Fruit fly (Drosophila melanogaster): ENCODE results near the gene mRpL9.

The mRpL9 gene

DNA sequence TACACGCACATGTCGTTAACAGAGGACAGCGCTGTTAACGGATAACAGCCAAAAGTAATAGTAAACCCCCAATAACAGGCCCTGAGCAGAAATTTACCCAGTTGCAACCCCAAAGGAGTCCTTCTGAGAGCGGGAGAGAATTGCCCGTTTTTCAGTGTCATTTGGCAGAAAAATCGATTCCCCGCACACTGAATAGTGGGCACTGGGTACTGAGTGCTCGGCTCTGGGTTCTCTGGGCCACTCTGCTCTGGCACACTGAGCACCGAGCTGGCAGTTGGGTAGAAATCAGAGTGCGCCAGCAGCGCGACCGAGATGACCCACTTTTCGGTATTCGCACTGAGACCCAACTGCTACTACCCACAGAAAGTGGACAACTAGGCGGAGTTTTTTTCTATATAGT lies 43.9 kb downstream of the mRpL9 start, which contains the start of gene Rbp (continued):
- TF ChIP-seq z (GFP tag; IDR thresholded peaks at IDR 0.05) = 0 out of 3 replicates have a peak, but pooled peaks have one; percentile 39

DNA sequence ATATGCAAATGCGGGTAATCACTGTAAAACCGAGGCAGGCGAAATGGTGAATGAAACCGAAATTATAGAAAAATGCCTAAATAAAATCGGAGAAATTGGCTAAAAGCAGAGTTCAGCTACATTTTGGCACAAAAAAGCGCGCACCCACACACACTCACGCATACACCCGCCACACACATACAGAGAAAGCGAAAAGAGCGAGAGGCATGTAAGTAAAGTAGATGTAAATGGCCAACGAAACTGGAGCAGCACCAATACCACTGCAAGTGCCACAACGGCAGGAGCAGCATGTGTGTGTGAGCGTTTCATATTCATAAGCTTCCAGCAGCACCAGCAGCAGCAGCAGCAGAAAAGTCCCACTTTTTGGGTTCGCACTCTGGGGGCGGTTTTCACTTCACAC lies 44.9 kb downstream of the mRpL9 start:
- TF ChIP-seq CG3281 (GFP tag; optimal IDR thresholded peaks at IDR 0.05) = no peak
- no peak for TF ChIP-seq seq (GFP tag; IDR thresholded peaks at IDR 0.05)
- no peak for TF ChIP-seq odd (GFP tag; optimal IDR thresholded peaks at IDR 0.05)
- no peak for TF ChIP-seq GATAe (GFP tag; conservative IDR thresholded peaks at IDR 0.05)
- no peak for TF ChIP-seq Ssrp (tag; optimal IDR thresholded peaks at IDR 0.05)
- TF ChIP-seq Six4 (GFP tag; optimal IDR thresholded peaks at IDR 0.05) = no peak
- peak; percentile 69 for TF ChIP-seq CG8478 (optimal IDR thresholded peaks at IDR 0.05)
- no peak for TF ChIP-seq dysf (GFP tag; IDR thresholded peaks at IDR 0.05)
- peak in 1 of 2 experiments; percentile 22 for TF ChIP-seq Trl (optimal IDR thresholded peaks at IDR 0.05)
- TF ChIP-seq Trl (GFP tag; optimal IDR thresholded peaks at IDR 0.05) = no peak
- TF ChIP-seq CG14014 (GFP tag; IDR thresholded peaks at IDR 0.05) = no peak
- peak; percentile 24 for TF ChIP-seq nerfin-1 (tag; optimal IDR thresholded peaks at IDR 0.05)
- TF ChIP-seq CG3847 (GFP tag; IDR thresholded peaks at IDR 0.05) = no peak
- no peak for TF ChIP-seq CG9437 (GFP tag; optimal IDR thresholded peaks at IDR 0.05)
- no peak for TF ChIP-seq wor (GFP tag; IDR thresholded peaks at IDR 0.05)
- no peak for TF ChIP-seq CG4854 (GFP tag; optimal IDR thresholded peaks at IDR 0.05)
- TF ChIP-seq CG4617 (GFP tag; optimal IDR thresholded peaks at IDR 0.05; ENCODE audit: borderline replicate concordance) = no peak
- no peak for TF ChIP-seq CG14667 (GFP tag; IDR thresholded peaks at IDR 0.05)
- TF ChIP-seq Pdp1 (GFP tag; optimal IDR thresholded peaks at IDR 0.05) = no peak
- no peak for TF ChIP-seq ewg (GFP tag; optimal IDR thresholded peaks at IDR 0.05)
- TF ChIP-seq CG18011 (GFP tag; optimal IDR thresholded peaks at IDR 0.05) = peak; percentile 44
- TF ChIP-seq CG34224 (GFP tag; IDR thresholded peaks at IDR 0.05; ENCODE audit: partially characterized antibody) = no peak
- no peak for TF ChIP-seq chm (GFP tag; IDR thresholded peaks at IDR 0.05)
- TF ChIP-seq tio (GFP tag; optimal IDR thresholded peaks at IDR 0.05) = no peak
- peak; percentile 62 for TF ChIP-seq cg (GFP tag; optimal IDR thresholded peaks at IDR 0.05)
- TF ChIP-seq Nf-YA (GFP tag; IDR thresholded peaks at IDR 0.05) = no peak
- TF ChIP-seq Eip74EF (GFP tag; optimal IDR thresholded peaks at IDR 0.05) = no peak
- TF ChIP-seq CG32532 (GFP tag; IDR thresholded peaks at IDR 0.05) = no peak
- no peak for TF ChIP-seq MBD-R2 (GFP tag; IDR thresholded peaks at IDR 0.05)
- no peak for TF ChIP-seq bab2 (GFP tag; optimal IDR thresholded peaks at IDR 0.05)
- no peak for TF ChIP-seq p53 (GFP tag; optimal IDR thresholded peaks at IDR 0.05)
- no peak for TF ChIP-seq CG18619 (GFP tag; optimal IDR thresholded peaks at IDR 0.05)
- TF ChIP-seq Aef1 (GFP tag; IDR thresholded peaks at IDR 0.05) = no peak

DNA sequence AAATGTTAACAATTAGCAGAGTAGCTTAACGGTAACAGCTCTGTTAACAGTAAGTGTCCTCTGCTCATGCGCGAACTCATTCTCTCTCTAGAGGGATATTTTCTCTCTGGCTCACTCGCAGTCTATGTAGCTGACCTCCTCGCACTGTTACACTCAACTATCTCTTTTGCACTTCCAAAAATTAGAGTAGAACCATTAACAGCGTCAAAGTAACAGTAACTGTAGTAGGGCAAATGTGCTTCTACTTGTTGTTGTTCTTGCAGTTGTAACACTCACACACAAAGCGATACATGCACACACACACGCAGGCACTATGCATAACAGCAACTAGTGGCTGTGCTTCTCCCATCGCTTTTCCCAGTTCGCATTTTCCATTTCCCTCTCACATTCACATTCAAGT lies 48.5 kb downstream of the mRpL9 start:
- TF ChIP-seq kni (GFP tag; optimal IDR thresholded peaks at IDR 0.05) (peak; percentile 47), Sry-δ (GFP tag; optimal IDR thresholded peaks at IDR 0.05) (no peak), CG43689 (GFP tag; IDR thresholded peaks at IDR 0.05) (no peak), CG10321 (GFP tag; IDR thresholded peaks at IDR 0.05) (peak; percentile 91), ind (GFP tag; optimal IDR thresholded peaks at IDR 0.05) (no peak), Hey (tag; optimal IDR thresholded peaks at IDR 0.05) (no peak), Mad (GFP tag; optimal IDR thresholded peaks at IDR 0.05) (no peak), CG7556 (GFP tag; optimal IDR thresholded peaks at IDR 0.05) (no peak), Med (GFP tag) (peak; percentile 52), al (GFP tag; IDR thresholded peaks at IDR 0.05) (no peak), Hr3 (GFP tag; optimal IDR thresholded peaks at IDR 0.05) (no peak), CG31441 (GFP tag; IDR thresholded peaks at IDR 0.05) (no peak), CG1647 (GFP tag; optimal IDR thresholded peaks at IDR 0.05) (no peak), nerfin-1 (tag; optimal IDR thresholded peaks at IDR 0.05) (peak; percentile 51), CG11093 (GFP tag; IDR thresholded peaks at IDR 0.05) (no peak), CG7786 (GFP tag; optimal IDR thresholded peaks at IDR 0.05) (no peak), trh (GFP tag; optimal IDR thresholded peaks at IDR 0.05) (no peak), CG8388 (GFP tag; optimal IDR thresholded peaks at IDR 0.05) (no peak), CG10979 (tag; optimal IDR thresholded peaks at IDR 0.05) (no peak), sob (GFP tag; IDR thresholded peaks at IDR 0.05) (no peak)
